Fruit fly (Drosophila melanogaster) whole organism, embryonic: ENCODE results near the gene CG17327.

Experiments used
- ATbp ChIP-seq: fragments of 200-800 bp; sonication (Bioruptor generic); optimal IDR thresholded peaks from 2 replicates; lab custom pipeline; 2017; ENCODE audit warnings: missing biosample characterization, mild to moderate bottlenecking, missing genetic modification characterization, missing genetic modification reagents
- Adf1 ChIP-seq: fragments of 200-800 bp; sonication (Bioruptor generic); IDR thresholded peaks from 2 replicates; pipeline ENCODE4 v1.3.6; 2022; ENCODE audit warnings: missing biosample characterization, missing genetic modification characterization
- Blimp-1 ChIP-seq: fragments of 200-800 bp; sonication (Bioruptor generic); optimal IDR thresholded peaks from 3 replicates; lab custom pipeline; 2018; ENCODE audit warnings: missing biosample characterization, missing genetic modification characterization, mild to moderate bottlenecking, moderate library complexity, missing genetic modification reagents
- CG11456 ChIP-seq: fragments of 200-800 bp; sonication (Bioruptor generic); IDR thresholded peaks from 3 replicates; pipeline ENCODE4 v1.3.6; 2022; ENCODE audit warnings: missing biosample characterization, missing genetic modification characterization
- CG14441 ChIP-seq: fragments of 200-800 bp; sonication (Bioruptor generic); IDR thresholded peaks from 2 replicates; pipeline ENCODE4 v1.3.6; 2022; ENCODE audit warnings: missing biosample characterization, missing genetic modification characterization
- CG14710 ChIP-seq: fragments of 200-800 bp; sonication (Bioruptor generic); optimal IDR thresholded peaks from 3 replicates; lab custom pipeline; 2019; ENCODE audit warnings: missing biosample characterization, mild to moderate bottlenecking, missing genetic modification characterization, moderate library complexity
- CG2116 ChIP-seq: fragments of 200-800 bp; sonication (Bioruptor generic); optimal IDR thresholded peaks from 3 replicates; lab custom pipeline; 2018; ENCODE audit warnings: missing biosample characterization, mild to moderate bottlenecking, missing genetic modification characterization
- CG32772 ChIP-seq: fragments of 200-800 bp; sonication (Bioruptor generic); IDR thresholded peaks from 2 replicates; pipeline ENCODE4 v1.3.6; 2022; ENCODE audit warnings: missing biosample characterization, missing genetic modification characterization
- CG3281 ChIP-seq: fragments of 200-800 bp; sonication (Bioruptor generic); optimal IDR thresholded peaks from 3 replicates; lab custom pipeline; 2017; ENCODE audit warnings: missing biosample characterization, mild to moderate bottlenecking, missing genetic modification characterization
- CG3995 ChIP-seq: fragments of 200-800 bp; sonication (Bioruptor generic); optimal IDR thresholded peaks from 3 replicates; lab custom pipeline; 2016; ENCODE audit warnings: missing biosample characterization, missing genetic modification characterization
- CG4617 ChIP-seq: fragments of 200-800 bp; sonication (Bioruptor generic); optimal IDR thresholded peaks from 3 replicates; lab custom pipeline; 2016; ENCODE audit warnings: missing biosample characterization, missing genetic modification characterization, borderline replicate concordance
- CG4854 ChIP-seq: fragments of 200-800 bp; sonication (Bioruptor generic); optimal IDR thresholded peaks from 2 replicates; lab custom pipeline; 2016; ENCODE audit warnings: missing biosample characterization, missing genetic modification characterization, inconsistent platforms
- CG9215 ChIP-seq: fragments of 200-800 bp; sonication (Bioruptor generic); IDR thresholded peaks from 2 replicates; pipeline ENCODE4 v1.3.6; 2022; ENCODE audit warnings: missing biosample characterization, missing genetic modification characterization
- CG9817 ChIP-seq: fragments of 200-800 bp; sonication (Bioruptor generic); optimal IDR thresholded peaks from 2 replicates; lab custom pipeline; 2018; ENCODE audit warnings: missing biosample characterization, mild to moderate bottlenecking, missing genetic modification characterization, moderate library complexity
- Doc2 ChIP-seq: fragments of 200-800 bp; sonication (Bioruptor generic); IDR thresholded peaks from 2 replicates; pipeline ENCODE4 v1.3.6; 2022; ENCODE audit warnings: missing biosample characterization, missing genetic modification characterization
- GATAe ChIP-seq: fragments of 200-800 bp; sonication (Bioruptor generic); conservative IDR thresholded peaks from 2 replicates; pipeline ENCODE4 v1.3.6; 2022; ENCODE audit warnings: missing biosample characterization, missing genetic modification characterization
- Gsc ChIP-seq: fragments of 200-800 bp; sonication (Bioruptor generic); IDR thresholded peaks from 2 replicates; pipeline ENCODE4 v1.3.6; 2022; ENCODE audit warnings: missing biosample characterization, missing genetic modification characterization
- HHEX ChIP-seq: fragments of 200-800 bp; sonication (Bioruptor generic); optimal IDR thresholded peaks from 3 replicates; lab custom pipeline; 2017; ENCODE audit warnings: missing biosample characterization, mild to moderate bottlenecking, missing genetic modification characterization, missing genetic modification reagents
- HLHmδ ChIP-seq: fragments of 200-800 bp; sonication (Bioruptor generic); optimal IDR thresholded peaks from 2 replicates; lab custom pipeline; 2018; ENCODE audit warnings: missing biosample characterization, mild to moderate bottlenecking, missing genetic modification characterization, moderate library complexity
- Hey ChIP-seq: fragments of 200-800 bp; sonication (Bioruptor generic); optimal IDR thresholded peaks from 3 replicates; lab custom pipeline; 2018; ENCODE audit warnings: missing biosample characterization, mild to moderate bottlenecking, missing genetic modification characterization
- Nf-YB ChIP-seq: fragments of 200-800 bp; sonication (Bioruptor generic); optimal IDR thresholded peaks from 3 replicates; lab custom pipeline; 2019; ENCODE audit warnings: missing biosample characterization, mild to moderate bottlenecking, missing genetic modification characterization, moderate library complexity
- Nf-YC ChIP-seq: fragments of 200-800 bp; optimal IDR thresholded peaks from 3 replicates; lab custom pipeline; 2019; ENCODE audit warnings: missing biosample characterization, mild to moderate bottlenecking, missing genetic modification characterization, moderate library complexity
- Pdp1 ChIP-seq, 2 experiments: fragments of 200-800 bp; sonication (Bioruptor generic); optimal IDR thresholded peaks; 3 replicates each; lab custom pipeline; 2016; ENCODE audit warnings: missing biosample characterization in 2 of 2, missing genetic modification characterization in 2 of 2, mild to moderate bottlenecking in 1 of 2, moderate library complexity in 1 of 2
- Ptx1 ChIP-seq: fragments of 200-800 bp; sonication (Bioruptor generic); IDR thresholded peaks from 2 replicates; pipeline ENCODE4 v1.3.6; 2022; ENCODE audit warnings: missing biosample characterization, missing genetic modification characterization
- Six4 ChIP-seq: fragments of 200-800 bp; sonication (Bioruptor generic); optimal IDR thresholded peaks from 2 replicates; lab custom pipeline; 2016; ENCODE audit warnings: missing biosample characterization, missing genetic modification characterization
- Ssrp ChIP-seq: fragments of 200-800 bp; sonication (Bioruptor generic); optimal IDR thresholded peaks from 2 replicates; lab custom pipeline; 2018; ENCODE audit warnings: missing biosample characterization, mild to moderate bottlenecking, missing genetic modification characterization, moderate library complexity
- Usf ChIP-seq: fragments of 200-800 bp; sonication (Bioruptor generic); optimal IDR thresholded peaks from 2 replicates; lab custom pipeline; 2017; ENCODE audit warnings: missing genotype, missing biosample characterization, missing genetic modification characterization
- Vsx1 ChIP-seq: fragments of 200-800 bp; sonication (Bioruptor generic); optimal IDR thresholded peaks from 2 replicates; lab custom pipeline; 2017; ENCODE audit warnings: missing biosample characterization, mild to moderate bottlenecking, missing genetic modification characterization, missing genetic modification reagents
- al ChIP-seq: fragments of 200-800 bp; sonication (Bioruptor generic); IDR thresholded peaks from 2 replicates; pipeline ENCODE4 v1.3.6; 2022; ENCODE audit warnings: missing biosample characterization, missing genetic modification characterization
- aop ChIP-seq: fragments of 200-800 bp; sonication (Bioruptor generic); IDR thresholded peaks from 2 replicates; pipeline ENCODE4 v1.3.6; 2022; ENCODE audit warnings: missing biosample characterization, missing genetic modification characterization
- btn ChIP-seq: fragments of 200-800 bp; sonication (Bioruptor generic); optimal IDR thresholded peaks from 2 replicates; lab custom pipeline; 2016; ENCODE audit warnings: missing biosample characterization, missing genetic modification characterization
- chinmo ChIP-seq: fragments of 200-800 bp; sonication (Bioruptor generic); IDR thresholded peaks from 4 replicates; pipeline ENCODE4 v1.3.6; 2022; ENCODE audit warnings: missing biosample characterization, missing genetic modification characterization; ENCODE audit not compliant: partially characterized antibody
- chn ChIP-seq: fragments of 200-800 bp; sonication (Bioruptor generic); optimal IDR thresholded peaks from 2 replicates; lab custom pipeline; 2016; ENCODE audit warnings: missing biosample characterization, missing genetic modification characterization
- eyg ChIP-seq: fragments of 200-800 bp; sonication (Bioruptor generic); optimal IDR thresholded peaks from 3 replicates; lab custom pipeline; 2016; ENCODE audit warnings: missing biosample characterization, missing genetic modification characterization
- fu2 ChIP-seq: fragments of 200-800 bp; sonication (Bioruptor generic); optimal IDR thresholded peaks from 2 replicates; lab custom pipeline; 2016; ENCODE audit warnings: missing biosample characterization, missing genetic modification characterization
- gce ChIP-seq: fragments of 200-800 bp; sonication (Bioruptor generic); IDR thresholded peaks from 3 replicates; pipeline ENCODE4 v1.3.6; 2022; ENCODE audit warnings: missing biosample characterization, missing genetic modification characterization
- gem ChIP-seq: fragments of 200-800 bp; sonication (Bioruptor generic); optimal IDR thresholded peaks from 2 replicates; lab custom pipeline; 2019; ENCODE audit warnings: missing biosample characterization, mild to moderate bottlenecking, missing genetic modification characterization, moderate library complexity
- lbe ChIP-seq: fragments of 200-800 bp; sonication (Bioruptor generic); optimal IDR thresholded peaks from 2 replicates; lab custom pipeline; 2016; ENCODE audit warnings: missing biosample characterization, mild to moderate bottlenecking, missing genetic modification characterization
- psq ChIP-seq: fragments of 200-800 bp; sonication (Bioruptor generic); optimal IDR thresholded peaks from 2 replicates; lab custom pipeline; 2017; ENCODE audit warnings: missing biosample characterization, missing genetic modification characterization
- pzg ChIP-seq: fragments of 200-800 bp; sonication (Bioruptor generic); optimal IDR thresholded peaks from 3 replicates; lab custom pipeline; 2018; ENCODE audit warnings: missing biosample characterization, mild to moderate bottlenecking, missing genetic modification characterization, moderate library complexity
- schlank ChIP-seq: fragments of 200-800 bp; sonication (Bioruptor generic); optimal IDR thresholded peaks from 2 replicates; lab custom pipeline; 2018; ENCODE audit warnings: missing biosample characterization, mild to moderate bottlenecking, missing genetic modification characterization
- stwl ChIP-seq: fragments of 200-800 bp; sonication (Bioruptor generic); optimal IDR thresholded peaks from 3 replicates; lab custom pipeline; 2018; ENCODE audit warnings: missing biosample characterization, mild to moderate bottlenecking, missing genetic modification characterization, moderate library complexity
- tin ChIP-seq: fragments of 200-800 bp; sonication (Bioruptor generic); optimal IDR thresholded peaks from 3 replicates; lab custom pipeline; 2016; ENCODE audit warnings: missing biosample characterization, missing genetic modification characterization
- zfh1 ChIP-seq: fragments of 200-800 bp; sonication (Bioruptor generic); IDR thresholded peaks from 3 replicates; pipeline ENCODE4 v1.3.6; 2022; ENCODE audit warnings: missing biosample characterization, missing genetic modification characterization

CG17327 gene

DNA sequence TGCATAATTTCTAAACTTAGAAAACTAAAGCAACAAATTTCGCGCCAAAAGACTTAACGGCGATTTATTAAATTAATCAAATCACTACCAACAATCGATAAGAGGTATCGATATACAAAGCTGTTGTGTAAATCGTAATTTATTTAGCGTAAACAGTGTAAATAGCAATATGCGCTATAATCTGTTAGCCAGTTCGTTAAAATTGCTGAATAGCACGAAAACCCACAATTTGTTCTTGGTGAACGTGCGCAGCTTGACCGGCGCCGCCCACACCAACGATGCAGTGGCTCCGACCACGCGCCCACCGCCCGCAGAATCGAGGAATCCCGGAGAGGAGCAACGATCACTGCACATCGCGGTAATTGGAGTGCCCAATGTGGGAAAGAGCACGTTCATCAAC is 2.0 kb downstream of the CG17327 start, which contains the start of gene CG7488 (continued):
- no peak for TF ChIP-seq CG11456 (GFP tag; lab: Robert Waterston, UW)
- no peak for TF ChIP-seq fu2
- no peak for TF ChIP-seq Six4
- TF ChIP-seq Adf1 (GFP tag; lab: Robert Waterston, UW): no peak
- no peak for TF ChIP-seq Nf-YB
- TF ChIP-seq schlank: no peak
- TF ChIP-seq Vsx1 (GFP tag; lab: Kevin White, UChicago): no peak
- no peak for TF ChIP-seq tin (GFP tag; lab: Kevin White, UChicago)
- TF ChIP-seq chn (GFP tag; lab: Kevin White, UChicago): no peak
- no peak for TF ChIP-seq al (GFP tag; lab: Robert Waterston, UW)
- peak; percentile 48 for TF ChIP-seq pzg
- peak; percentile 26 for TF ChIP-seq stwl (tag; lab: Kevin White, UChicago)
- no peak for TF ChIP-seq Hey
- peak; percentile 80 for TF ChIP-seq CG2116 (GFP tag; lab: Kevin White, UChicago)
- TF ChIP-seq CG4854: no peak
- no peak for TF ChIP-seq psq (GFP tag; lab: Kevin White, UChicago)
- TF ChIP-seq Nf-YC (tag; lab: Kevin White, UChicago): no peak
- no peak for TF ChIP-seq aop (GFP tag; lab: Robert Waterston, UW)
- TF ChIP-seq CG3281 (GFP tag; lab: Kevin White, UChicago): no peak
- TF ChIP-seq CG32772 (GFP tag; lab: Robert Waterston, UW): no peak
- TF ChIP-seq Pdp1 (GFP tag; optimal IDR thresholded peaks at IDR 0.05; lab: Kevin White, UChicago): peak in 1 of 2 experiments; percentile 86
- no peak for TF ChIP-seq lbe (GFP tag; lab: Kevin White, UChicago)
- no peak for TF ChIP-seq HLHmδ (GFP tag; lab: Kevin White, UChicago)
- TF ChIP-seq Doc2: no peak
- no peak for TF ChIP-seq CG14441
- TF ChIP-seq chinmo (GFP tag; lab: Robert Waterston, UW): 0 out of 4 replicates have a peak, but pooled peaks have one; percentile 36
- TF ChIP-seq CG4617: peak; percentile 30
- peak; percentile 26 for TF ChIP-seq CG14710 (tag; lab: Kevin White, UChicago)
- no peak for TF ChIP-seq eyg
- TF ChIP-seq Blimp-1 (GFP tag; lab: Kevin White, UChicago): no peak
- no peak for TF ChIP-seq Usf (GFP tag; lab: Kevin White, UChicago)
- no peak for TF ChIP-seq HHEX (GFP tag; lab: Kevin White, UChicago)
- no peak for TF ChIP-seq CG9215 (GFP tag; lab: Robert Waterston, UW)
- no peak for TF ChIP-seq zfh1
- TF ChIP-seq CG9817 (tag; lab: Kevin White, UChicago): no peak
- TF ChIP-seq Ssrp (tag; lab: Kevin White, UChicago): no peak
- TF ChIP-seq ATbp (GFP tag; lab: Kevin White, UChicago): no peak
- no peak for TF ChIP-seq GATAe (GFP tag; lab: Robert Waterston, UW)
- no peak for TF ChIP-seq Ptx1
- no peak for TF ChIP-seq gem
- no peak for TF ChIP-seq Gsc (GFP tag; lab: Robert Waterston, UW)
- TF ChIP-seq CG3995 (GFP tag; lab: Kevin White, UChicago): peak; percentile 81
- TF ChIP-seq gce (GFP tag; lab: Robert Waterston, UW): no peak
- TF ChIP-seq btn (GFP tag; lab: Kevin White, UChicago): no peak
- TF ChIP-seq, all 482 proteins: peak for 56
